Worm (Caenorhabditis elegans) whole organism, L1 larva: ENCODE results near the gene srz-82.

ENCODE experiments used
- Y116A8C.19 ChIP-seq: sonication (generic microtip); optimal IDR thresholded peaks from 2 replicates; lab custom pipeline; 2016; ENCODE audit warnings: missing compliant biosample characterization, missing genetic modification characterization, borderline replicate concordance
- ceh-8 ChIP-seq: fragments of 200-800 bp; sonication (Bioruptor generic); optimal IDR thresholded peaks from 2 replicates; lab custom pipeline; 2018; ENCODE audit warnings: mild to moderate bottlenecking, missing genetic modification characterization, moderate library complexity, missing compliant biosample characterization
- dpl-1 ChIP-seq, 3 experiments: fragments of 150-350 bp in 2 of 3; sonication (generic microtip) in 1 of 3; optimal IDR thresholded peaks; 2 replicates each; lab custom pipeline; 2014 to 2017; ENCODE audit warnings: missing biosample characterization in 3 of 3, missing genetic modification characterization in 3 of 3, missing genetic modification reagents in 3 of 3
- efl-1 ChIP-seq, 4 experiments: fragments of 150-350 bp; optimal IDR thresholded peaks in 3 of 4; peaks in 1 of 4; 1 replicate in 1 of 4; 2 replicates in 3 of 4; lab custom pipeline; 2014; ENCODE audit warnings: missing biosample characterization in 2 of 4, missing genetic modification characterization in 2 of 4, missing genetic modification reagents in 2 of 4
- elt-3 ChIP-seq, 6 experiments: fragments of 150-350 bp in 1 of 6; sonication (generic microtip); optimal IDR thresholded peaks; 2 replicates each; lab custom pipeline; 2017 to 2018; ENCODE audit warnings: missing biosample characterization in 6 of 6, missing genetic modification characterization in 6 of 6, inconsistent platforms in 1 of 6
- ets-5 ChIP-seq: fragments of 200-800 bp; sonication (Bioruptor generic); IDR thresholded peaks from 2 replicates; pipeline ENCODE4 v1.3.6; 2022; ENCODE audit warnings: missing genetic modification characterization, missing compliant biosample characterization
- grh-1 ChIP-seq: fragments of 200-800 bp; sonication (Bioruptor generic); IDR thresholded peaks from 2 replicates; pipeline ENCODE4 v1.3.6; 2022; ENCODE audit warnings: missing genetic modification reagents, missing genetic modification characterization, missing compliant biosample characterization
- hlh-4 ChIP-seq: sonication (generic microtip); optimal IDR thresholded peaks from 2 replicates; lab custom pipeline; 2016; ENCODE audit warnings: mild to moderate bottlenecking, missing genetic modification characterization, missing compliant biosample characterization
- hpl-2 ChIP-seq: fragments of 150-350 bp; optimal IDR thresholded peaks from 2 replicates; lab custom pipeline; 2014; ENCODE audit warnings: missing biosample characterization, missing genetic modification reagents, missing genetic modification characterization
- irx-1 ChIP-seq: sonication (generic microtip); optimal IDR thresholded peaks from 2 replicates; lab custom pipeline; 2016; ENCODE audit warnings: missing genetic modification characterization, missing compliant biosample characterization
- lin-15B ChIP-seq: fragments of 150-350 bp; sonication (generic microtip); optimal IDR thresholded peaks from 3 replicates; lab custom pipeline; 2014; ENCODE audit warnings: missing biosample characterization, missing genetic modification characterization
- lsy-2 ChIP-seq, 2 experiments: fragments of 150-350 bp; optimal IDR thresholded peaks; 2 replicates each; lab custom pipeline; 2014; ENCODE audit warnings: missing biosample characterization in 2 of 2, missing genetic modification characterization in 2 of 2
- mab-9 ChIP-seq: fragments of 200-800 bp; sonication (Bioruptor generic); IDR thresholded peaks from 2 replicates; pipeline ENCODE4 v1.3.6; 2022; ENCODE audit warnings: missing genetic modification reagents, missing genetic modification characterization, missing compliant biosample characterization
- nhr-12 ChIP-seq: sonication (generic microtip); optimal IDR thresholded peaks from 2 replicates; lab custom pipeline; 2017; ENCODE audit warnings: missing biosample characterization, missing genetic modification characterization
- nhr-19 ChIP-seq: fragments of 200-800 bp; sonication (Bioruptor generic); conservative IDR thresholded peaks from 2 replicates; pipeline ENCODE4 v1.3.6; 2022; ENCODE audit warnings: missing genetic modification characterization, missing compliant biosample characterization
- nhr-84 ChIP-seq: sonication (generic microtip); optimal IDR thresholded peaks from 2 replicates; lab custom pipeline; 2017; ENCODE audit warnings: missing biosample characterization, missing genetic modification characterization
- nhr-85 ChIP-seq: sonication (generic microtip); peaks from one replicate; lab custom pipeline; 2016; ENCODE audit warnings: missing genetic modification characterization, inconsistent platforms, missing compliant biosample characterization
- nhr-90 ChIP-seq: sonication (generic microtip); optimal IDR thresholded peaks from 2 replicates; lab custom pipeline; 2016; ENCODE audit warnings: mild to moderate bottlenecking, missing genetic modification characterization, missing compliant biosample characterization; ENCODE audit not compliant: poor library complexity
- pag-3 ChIP-seq: sonication (generic microtip); optimal IDR thresholded peaks from 2 replicates; lab custom pipeline; 2017; ENCODE audit warnings: missing genetic modification characterization, mild to moderate bottlenecking, missing compliant biosample characterization, antibody characterized with exemption, borderline replicate concordance; ENCODE audit not compliant: insufficient read depth
- pax-3 ChIP-seq: fragments of 200-800 bp; sonication (Bioruptor generic); optimal IDR thresholded peaks from 2 replicates; lab custom pipeline; 2018; ENCODE audit warnings: mild to moderate bottlenecking, missing genetic modification characterization, moderate library complexity, missing compliant biosample characterization
- pqm-1 ChIP-seq: sonication (generic microtip); optimal IDR thresholded peaks from 3 replicates; lab custom pipeline; 2017; ENCODE audit warnings: missing biosample characterization, missing genetic modification characterization
- rnt-1 ChIP-seq: sonication (generic microtip); optimal IDR thresholded peaks from 2 replicates; lab custom pipeline; 2016; ENCODE audit warnings: mild to moderate bottlenecking, missing genetic modification characterization, moderate library complexity, missing compliant biosample characterization
- skn-1 ChIP-seq: fragments of 150-350 bp; optimal IDR thresholded peaks from 2 replicates; lab custom pipeline; 2014; ENCODE audit warnings: missing biosample characterization, missing genetic modification characterization
- sup-37 ChIP-seq: fragments of 200-800 bp; sonication (Bioruptor generic); optimal IDR thresholded peaks from 2 replicates; lab custom pipeline; 2018; ENCODE audit warnings: mild to moderate bottlenecking, missing genetic modification characterization, missing compliant biosample characterization
- tlp-1 ChIP-seq: fragments of 150-350 bp; optimal IDR thresholded peaks from 2 replicates; lab custom pipeline; 2014; ENCODE audit warnings: missing biosample characterization, missing genetic modification characterization
- unc-130 ChIP-seq: fragments of 150-350 bp; optimal IDR thresholded peaks from 2 replicates; lab custom pipeline; 2017; ENCODE audit warnings: missing biosample characterization, missing genetic modification characterization, inconsistent platforms
- unc-86 ChIP-seq: sonication (generic microtip); optimal IDR thresholded peaks from 2 replicates; lab custom pipeline; 2016; ENCODE audit warnings: missing genetic modification characterization, missing compliant biosample characterization
- vab-15 ChIP-seq: sonication (generic microtip); optimal IDR thresholded peaks from 2 replicates; lab custom pipeline; 2017; ENCODE audit warnings: missing genotype, mild to moderate bottlenecking, missing genetic modification characterization, missing compliant biosample characterization
- xbp-1 ChIP-seq: sonication (generic microtip); optimal IDR thresholded peaks from 2 replicates; lab custom pipeline; 2016; ENCODE audit warnings: missing genetic modification characterization, missing compliant biosample characterization

srz-82 gene

ce11 chrIV:3469742-3470141, 13.0 kb upstream of the srz-82 start, which contains the start of gene F58E2.2:
Gene F58E2.2 (plus strand): TSS chrIV:3470042.
- TF ChIP-seq nhr-85 (tag; lab: Kevin White, UChicago) (peak; percentile 0), ceh-8 (GFP tag; lab: Kevin White, UChicago) (no peak)

- TF ChIP-seq tlp-1 (tag; lab: Kevin White, UChicago), result no peak
- no peak for TF ChIP-seq unc-86
- no peak for TF ChIP-seq hlh-4 (tag; lab: Kevin White, UChicago)
- TF ChIP-seq rnt-1 (tag; lab: Kevin White, UChicago), result no peak
Observed at ce11 chrIV:3477124-3477523, 5.6 kb upstream of the srz-82 start, which contains the start of gene srz-69. Gene srz-69 (minus strand): TSS chrIV:3477224.

- TF ChIP-seq nhr-19 (GFP tag; lab: Robert Waterston, UW) (no peak), nhr-12 (tag; lab: Kevin White, UChicago) (no peak), Y116A8C.19 (tag; lab: Kevin White, UChicago) (no peak), vab-15 (tag; lab: Kevin White, UChicago) (no peak), xbp-1 (tag; lab: Kevin White, UChicago) (no peak), lsy-2 (tag; optimal IDR thresholded peaks at IDR 0.05; lab: Kevin White, UChicago) (no peak), unc-130 (tag; lab: Kevin White, UChicago) (no peak)
Observed at ce11 chrIV:3478911-3479385, 3.7 kb upstream of the srz-82 start, which contains the start of the genes srz-70 and C09G12.5. Gene srz-70 (minus strand): TSS chrIV:3479011. Gene C09G12.5 (plus strand): TSS chrIV:3479335.

- TF ChIP-seq pag-3 (tag; lab: Kevin White, UChicago), result no peak
- no peak for TF ChIP-seq nhr-84 (tag; lab: Kevin White, UChicago)
- TF ChIP-seq elt-3 (tag; optimal IDR thresholded peaks at IDR 0.05; lab: Kevin White, UChicago), result no peak
- TF ChIP-seq unc-130 (tag; lab: Kevin White, UChicago), result no peak
- no peak for TF ChIP-seq nhr-90 (tag; lab: Kevin White, UChicago)
- TF ChIP-seq sup-37, result no peak
- no peak for TF ChIP-seq dpl-1 (GFP tag; optimal IDR thresholded peaks at IDR 0.05; lab: Kevin White, UChicago)
- TF ChIP-seq mab-9 (GFP tag; lab: Robert Waterston, UW), result no peak
- TF ChIP-seq irx-1, result no peak
- TF ChIP-seq ets-5 (GFP tag; lab: Robert Waterston, UW), result no peak
- TF ChIP-seq unc-86, result no peak
- TF ChIP-seq, all 84 proteins: peak for 0
Observed at ce11 chrIV:3481760-3482159, 935 bp upstream of the srz-82 start, which contains the start of gene srz-37. Gene srz-37 (minus strand): TSS chrIV:3481860.

ce11 chrIV:3491477-3491876, 8.8 kb downstream of the srz-82 start, which contains the start of gene srz-78:
Gene srz-78 (plus strand): TSS chrIV:3491777.
- TF ChIP-seq hpl-2 (GFP tag; lab: Kevin White, UChicago) (no peak), efl-1 (optimal IDR thresholded peaks at IDR 0.05; lab: Kevin White, UChicago) (no peak), efl-1 (GFP tag; optimal IDR thresholded peaks at IDR 0.05 in 1 of 2; lab: Kevin White, UChicago) (peak in 1 of 2 experiments; percentile 32), grh-1 (GFP tag; lab: Robert Waterston, UW) (no peak), pax-3 (no peak), lsy-2 (tag; optimal IDR thresholded peaks at IDR 0.05; lab: Kevin White, UChicago) (no peak)

- no peak for TF ChIP-seq lin-15B
- no peak for TF ChIP-seq skn-1 (tag; lab: Kevin White, UChicago)
- TF ChIP-seq hlh-4 (tag; lab: Kevin White, UChicago), result peak; percentile 41
- TF ChIP-seq elt-3 (tag; optimal IDR thresholded peaks at IDR 0.05; lab: Kevin White, UChicago), result no peak
- TF ChIP-seq pqm-1 (tag; lab: Kevin White, UChicago), result no peak
Observed at ce11 chrIV:3493310-3493709, 10.6 kb downstream of the srz-82 start, which contains the start of gene srz-79. Gene srz-79 (plus strand): TSS chrIV:3493610.
